Worm (Caenorhabditis elegans) whole organism, midembryonic: Measurements from ENCODE around the gene F16B12.4.

Experiments
- cog-1 ChIP-seq: sonication (generic microtip); optimal IDR thresholded peaks from 2 replicates; lab custom pipeline; 2016; ENCODE audit warnings: missing genetic modification characterization, missing compliant biosample characterization
- flt-1 ChIP-seq: fragments of 200-800 bp; sonication (Bioruptor generic); IDR thresholded peaks from 2 replicates; pipeline ENCODE4 v1.3.6; 2022; ENCODE audit warnings: missing genetic modification characterization, missing compliant biosample characterization
- tab-1 ChIP-seq: fragments of 200-800 bp; sonication (Bioruptor generic); IDR thresholded peaks from 2 replicates; pipeline ENCODE4 v1.3.6; 2022; ENCODE audit warnings: missing genetic modification characterization, missing compliant biosample characterization

- no peak for TF ChIP-seq flt-1 (GFP tag; lab: Robert Waterston, UW)
- no peak for TF ChIP-seq tab-1 (GFP tag; lab: Robert Waterston, UW)
- TF ChIP-seq cog-1 (tag; lab: Kevin White, UChicago), result no peak
Measured at ce11 chrX:14047609-14048008, 50.9 kb downstream of the F16B12.4 start.
